Fruit fly (Drosophila melanogaster) whole organism, embryonic: ENCODE data around the gene MED21.
A peak's percentile ranks its signal among the peaks of the same experiment; 100 is the strongest.

Source experiments
- Antp ChIP-seq: fragments of 200-800 bp; sonication (Bioruptor generic); optimal IDR thresholded peaks from 3 replicates; lab custom pipeline; 2016; ENCODE audit warnings: missing biosample characterization, missing genetic modification characterization
- CG10565 ChIP-seq: fragments of 200-800 bp; sonication (Bioruptor generic); optimal IDR thresholded peaks from 3 replicates; lab custom pipeline; 2016; ENCODE audit warnings: missing biosample characterization, mild to moderate bottlenecking, missing genetic modification characterization
- CG11560 ChIP-seq: fragments of 200-800 bp; sonication (Bioruptor generic); IDR thresholded peaks from 3 replicates; pipeline ENCODE4 v1.3.6; 2022; ENCODE audit warnings: missing biosample characterization, missing genetic modification characterization
- CG11723 ChIP-seq: fragments of 200-800 bp; sonication (Bioruptor generic); optimal IDR thresholded peaks from 2 replicates; lab custom pipeline; 2017; ENCODE audit warnings: missing biosample characterization, mild to moderate bottlenecking, missing genetic modification characterization
- CG13624 ChIP-seq: fragments of 200-800 bp; sonication (Bioruptor generic); optimal IDR thresholded peaks from 2 replicates; lab custom pipeline; 2016; ENCODE audit warnings: missing biosample characterization, missing genetic modification characterization
- CG15269 ChIP-seq: fragments of 200-800 bp; sonication (Bioruptor generic); optimal IDR thresholded peaks from 2 replicates; lab custom pipeline; 2018; ENCODE audit warnings: missing biosample characterization, mild to moderate bottlenecking, missing genetic modification characterization, moderate library complexity
- CG15479 ChIP-seq: fragments of 200-800 bp; sonication (Bioruptor generic); optimal IDR thresholded peaks from 3 replicates; lab custom pipeline; 2019; ENCODE audit warnings: missing biosample characterization, mild to moderate bottlenecking, missing genetic modification characterization, moderate library complexity
- CG15696 ChIP-seq: fragments of 200-800 bp; sonication (Bioruptor generic); optimal IDR thresholded peaks from 2 replicates; lab custom pipeline; 2019; ENCODE audit warnings: missing biosample characterization, mild to moderate bottlenecking, missing genetic modification characterization, moderate library complexity
- CG17829 ChIP-seq: fragments of 200-800 bp; optimal IDR thresholded peaks from 2 replicates; lab custom pipeline; 2019; ENCODE audit warnings: missing biosample characterization, mild to moderate bottlenecking, missing genetic modification characterization, moderate library complexity
- CG2120 ChIP-seq: fragments of 200-800 bp; sonication (Bioruptor generic); optimal IDR thresholded peaks from 3 replicates; lab custom pipeline; 2016; ENCODE audit warnings: missing biosample characterization, missing genetic modification characterization
- CG2202 ChIP-seq: fragments of 200-800 bp; sonication (Bioruptor generic); optimal IDR thresholded peaks from 2 replicates; lab custom pipeline; 2018; ENCODE audit warnings: missing biosample characterization, mild to moderate bottlenecking, missing genetic modification characterization
- CG2678 ChIP-seq: fragments of 200-800 bp; sonication (Bioruptor generic); optimal IDR thresholded peaks from 3 replicates; lab custom pipeline; 2019; ENCODE audit warnings: missing biosample characterization, mild to moderate bottlenecking, missing genetic modification characterization, moderate library complexity
- CG3065 ChIP-seq: fragments of 200-800 bp; sonication (Bioruptor generic); optimal IDR thresholded peaks from 2 replicates; lab custom pipeline; 2016; ENCODE audit warnings: missing biosample characterization, missing genetic modification characterization
- CG31441 ChIP-seq: fragments of 200-800 bp; sonication (Bioruptor generic); IDR thresholded peaks from 2 replicates; pipeline ENCODE4 v1.3.6; 2022; ENCODE audit warnings: missing biosample characterization, missing genetic modification characterization
- CG33557 ChIP-seq: fragments of 200-800 bp; sonication (Bioruptor generic); optimal IDR thresholded peaks from 2 replicates; lab custom pipeline; 2019; ENCODE audit warnings: missing biosample characterization, mild to moderate bottlenecking, missing genetic modification characterization, moderate library complexity
- CG3726 ChIP-seq: fragments of 200-800 bp; sonication (Bioruptor generic); IDR thresholded peaks from 3 replicates; pipeline ENCODE4, ENCODE4 v1.3.6; 2022; ENCODE audit warnings: missing biosample characterization, missing genetic modification characterization
- CG42726 ChIP-seq: fragments of 200-800 bp; sonication (Bioruptor generic); IDR thresholded peaks from 2 replicates; pipeline ENCODE4 v1.3.6; 2022; ENCODE audit warnings: missing biosample characterization, missing genetic modification characterization; ENCODE audit not compliant: partially characterized antibody
- CG4730 ChIP-seq: fragments of 200-800 bp; sonication (Bioruptor generic); IDR thresholded peaks from 2 replicates; pipeline ENCODE4 v1.3.6; 2022; ENCODE audit warnings: missing biosample characterization, missing genetic modification characterization
- CG6254 ChIP-seq: fragments of 200-800 bp; sonication (Bioruptor generic); optimal IDR thresholded peaks from 3 replicates; lab custom pipeline; 2017; ENCODE audit warnings: mild to moderate bottlenecking, missing biosample characterization, missing genetic modification reagents, missing genetic modification characterization
- CG8089 ChIP-seq: fragments of 200-800 bp; sonication (Bioruptor generic); optimal IDR thresholded peaks from 3 replicates; lab custom pipeline; 2016; ENCODE audit warnings: missing biosample characterization, missing genetic modification characterization
- CG8765 ChIP-seq: fragments of 200-800 bp; sonication (Bioruptor generic); IDR thresholded peaks from 2 replicates; pipeline ENCODE4 v1.3.6; 2022; ENCODE audit warnings: missing biosample characterization, missing genetic modification characterization
- CrebB ChIP-seq: fragments of 200-800 bp; sonication (Bioruptor generic); optimal IDR thresholded peaks from 3 replicates; lab custom pipeline; 2018; ENCODE audit warnings: missing biosample characterization, mild to moderate bottlenecking, missing genetic modification characterization
- Dip2 ChIP-seq: fragments of 200-800 bp; sonication (Bioruptor generic); IDR thresholded peaks from 2 replicates; pipeline ENCODE4 v1.3.6; 2022; ENCODE audit warnings: missing biosample characterization, missing genetic modification characterization
- Ets97D ChIP-seq: fragments of 200-800 bp; sonication (Bioruptor generic); optimal IDR thresholded peaks from 3 replicates; lab custom pipeline; 2016; ENCODE audit warnings: missing biosample characterization, missing genetic modification characterization
- Lpt ChIP-seq: fragments of >200 bp; optimal IDR thresholded peaks from 2 replicates; lab custom pipeline; 2018; ENCODE audit warnings: missing biosample characterization, missing genetic modification characterization
- MESR4 ChIP-seq: fragments of 200-800 bp; sonication (Bioruptor generic); optimal IDR thresholded peaks from 2 replicates; lab custom pipeline; 2018; ENCODE audit warnings: missing biosample characterization, mild to moderate bottlenecking, missing genetic modification characterization, moderate library complexity
- MTF-1 ChIP-seq: fragments of 200-800 bp; sonication (Bioruptor generic); optimal IDR thresholded peaks from 2 replicates; lab custom pipeline; 2018; ENCODE audit warnings: missing biosample characterization, mild to moderate bottlenecking, missing genetic modification characterization, borderline replicate concordance
- Max ChIP-seq: fragments of 200-800 bp; sonication (Bioruptor generic); optimal IDR thresholded peaks from 2 replicates; lab custom pipeline; 2016; ENCODE audit warnings: missing biosample characterization, mild to moderate bottlenecking, missing genetic modification characterization
- Med ChIP-seq: fragments of 200-800 bp; sonication (Bioruptor generic); peaks from one replicate; lab custom pipeline; 2016; ENCODE audit warnings: missing biosample characterization, missing genetic modification characterization, mild to moderate bottlenecking, inconsistent platforms, moderate library complexity
- Meics ChIP-seq: fragments of 200-800 bp; sonication (Bioruptor generic); optimal IDR thresholded peaks from 2 replicates; lab custom pipeline; 2017; ENCODE audit warnings: missing biosample characterization, mild to moderate bottlenecking, missing genetic modification characterization
- Myb ChIP-seq: fragments of 200-800 bp; sonication (Bioruptor generic); optimal IDR thresholded peaks from 2 replicates; lab custom pipeline; 2016; ENCODE audit warnings: missing biosample characterization, missing genetic modification characterization
- NC2α ChIP-seq: fragments of 200-800 bp; sonication (Bioruptor generic); optimal IDR thresholded peaks from 2 replicates; lab custom pipeline; 2016; ENCODE audit warnings: missing biosample characterization, missing genetic modification characterization
- NC2β ChIP-seq: fragments of 200-800 bp; sonication (Bioruptor generic); optimal IDR thresholded peaks from 2 replicates; lab custom pipeline; 2016; ENCODE audit warnings: missing biosample characterization, missing genetic modification characterization
- NFAT ChIP-seq: fragments of 200-800 bp; sonication (Bioruptor generic); IDR thresholded peaks from 2 replicates; pipeline ENCODE4 v1.3.6; 2022; ENCODE audit warnings: missing biosample characterization, missing genetic modification characterization
- Nf-YA ChIP-seq: fragments of 200-800 bp; sonication (Bioruptor generic); IDR thresholded peaks from 2 replicates; pipeline ENCODE4 v1.3.6; 2022; ENCODE audit warnings: missing biosample characterization, missing genetic modification characterization
- Sox102F ChIP-seq: fragments of 200-800 bp; sonication (Bioruptor generic); optimal IDR thresholded peaks from 2 replicates; lab custom pipeline; 2018; ENCODE audit warnings: missing biosample characterization, mild to moderate bottlenecking, missing genetic modification characterization, moderate library complexity
- crol ChIP-seq: fragments of 200-800 bp; sonication (Bioruptor generic); IDR thresholded peaks from 2 replicates; pipeline ENCODE4 v1.3.6; 2022; ENCODE audit warnings: missing biosample characterization, missing genetic modification characterization
- crp ChIP-seq, 2 experiments: fragments of 200-800 bp; sonication (Bioruptor generic); optimal IDR thresholded peaks; 2 replicates in 1 of 2; 3 replicates in 1 of 2; lab custom pipeline; 2017; ENCODE audit warnings: missing biosample characterization in 2 of 2, missing genetic modification characterization in 2 of 2, mild to moderate bottlenecking in 1 of 2, moderate library complexity in 1 of 2
- da ChIP-seq: fragments of 200-800 bp; sonication (Bioruptor generic); optimal IDR thresholded peaks from 2 replicates; lab custom pipeline; 2016; ENCODE audit warnings: missing biosample characterization, missing genetic modification characterization
- dan ChIP-seq: fragments of 200-800 bp; sonication (Bioruptor generic); IDR thresholded peaks from 2 replicates; pipeline ENCODE4 v1.3.6; 2022; ENCODE audit warnings: missing biosample characterization, missing genetic modification characterization
- dimm ChIP-seq: fragments of 200-800 bp; sonication (Bioruptor generic); IDR thresholded peaks from 2 replicates; pipeline ENCODE4 v1.3.6; 2022; ENCODE audit warnings: missing biosample characterization, missing genetic modification characterization
- disco-r ChIP-seq: fragments of 200-800 bp; sonication (Bioruptor generic); optimal IDR thresholded peaks from 2 replicates; lab custom pipeline; 2016; ENCODE audit warnings: missing biosample characterization, missing genetic modification characterization
- exex ChIP-seq: fragments of 200-800 bp; sonication (Bioruptor generic); optimal IDR thresholded peaks from 4 replicates; lab custom pipeline; 2018; ENCODE audit warnings: missing biosample characterization, mild to moderate bottlenecking, missing genetic modification characterization, moderate library complexity
- fu2 ChIP-seq: fragments of 200-800 bp; sonication (Bioruptor generic); optimal IDR thresholded peaks from 2 replicates; lab custom pipeline; 2016; ENCODE audit warnings: missing biosample characterization, missing genetic modification characterization
- gem ChIP-seq: fragments of 200-800 bp; sonication (Bioruptor generic); optimal IDR thresholded peaks from 2 replicates; lab custom pipeline; 2019; ENCODE audit warnings: missing biosample characterization, mild to moderate bottlenecking, missing genetic modification characterization, moderate library complexity
- pnt ChIP-seq: fragments of 200-800 bp; sonication (Bioruptor generic); optimal IDR thresholded peaks from 3 replicates; lab custom pipeline; 2016; ENCODE audit warnings: missing biosample characterization, missing genetic modification characterization
- row ChIP-seq: fragments of 200-800 bp; sonication (Bioruptor generic); IDR thresholded peaks from 3 replicates; pipeline ENCODE4 v1.3.6; 2022; ENCODE audit warnings: missing biosample characterization, missing genetic modification characterization
- salm ChIP-seq: fragments of 200-800 bp; sonication (Bioruptor generic); optimal IDR thresholded peaks from 2 replicates; lab custom pipeline; 2018; ENCODE audit warnings: missing biosample characterization, mild to moderate bottlenecking, missing genetic modification characterization
- shn ChIP-seq: fragments of 200-800 bp; sonication (Bioruptor generic); optimal IDR thresholded peaks from 3 replicates; lab custom pipeline; 2016; ENCODE audit warnings: missing biosample characterization, missing genetic modification characterization
- sisA ChIP-seq: fragments of 200-800 bp; sonication (Bioruptor generic); IDR thresholded peaks from 2 replicates; pipeline ENCODE4 v1.3.6; 2022; ENCODE audit warnings: missing biosample characterization, missing genetic modification characterization
- tap ChIP-seq: fragments of 200-800 bp; optimal IDR thresholded peaks from 3 replicates; lab custom pipeline; 2019; ENCODE audit warnings: missing biosample characterization, mild to moderate bottlenecking, missing genetic modification characterization, moderate library complexity
- toy ChIP-seq: fragments of 200-800 bp; sonication (Bioruptor generic); IDR thresholded peaks from 2 replicates; pipeline ENCODE4 v1.3.6; 2022; ENCODE audit warnings: missing biosample characterization, missing genetic modification characterization
- zf30C ChIP-seq: fragments of 200-800 bp; sonication (Bioruptor generic); optimal IDR thresholded peaks from 3 replicates; lab custom pipeline; 2018; ENCODE audit warnings: missing biosample characterization, mild to moderate bottlenecking, missing genetic modification characterization

Gene MED21

DNA sequence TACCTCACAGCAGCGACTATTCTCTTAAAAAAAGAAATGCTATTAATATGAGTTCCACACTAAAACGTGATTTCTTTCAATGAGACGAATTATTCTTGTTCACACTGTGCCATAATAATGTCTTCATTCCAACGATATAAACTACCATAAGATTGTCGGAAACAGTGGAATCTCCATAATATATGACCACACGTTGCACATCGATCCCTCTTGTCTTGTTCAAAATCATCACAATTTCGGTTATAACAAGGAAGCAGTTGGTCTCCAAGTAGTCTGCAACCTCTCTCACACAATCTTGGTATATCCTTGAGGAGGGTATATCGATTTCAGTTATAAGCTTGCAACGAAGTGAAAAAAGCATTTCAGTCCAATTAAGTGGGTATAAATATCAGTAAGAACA, at the start of gene MED21 (continued):
- TF ChIP-seq Myb (GFP tag; lab: Kevin White, UChicago) (peak; percentile 5), shn (GFP tag; lab: Kevin White, UChicago) (no peak), CG6254 (no peak), CG11560 (tag; lab: Robert Waterston, UW) (no peak), salm (tag; lab: Kevin White, UChicago) (no peak), NC2β (GFP tag; lab: Kevin White, UChicago) (no peak), Dip2 (GFP tag; lab: Robert Waterston, UW) (no peak), Med (no peak), tap (tag; lab: Kevin White, UChicago) (no peak), CG15479 (GFP tag; lab: Kevin White, UChicago) (no peak), fu2 (GFP tag; lab: Kevin White, UChicago) (no peak), row (GFP tag; lab: Robert Waterston, UW) (peak; percentile 92), Max (GFP tag; lab: Kevin White, UChicago) (no peak), CG15696 (tag; lab: Kevin White, UChicago) (peak; percentile 38), MESR4 (GFP tag; lab: Kevin White, UChicago) (no peak), CrebB (tag; lab: Kevin White, UChicago) (no peak), MTF-1 (GFP tag; lab: Kevin White, UChicago) (no peak), CG3726 (GFP tag; lab: Robert Waterston, UW) (no peak), toy (GFP tag; lab: Robert Waterston, UW) (no peak), zf30C (no peak), CG33557 (GFP tag; lab: Kevin White, UChicago) (no peak), CG8089 (peak; percentile 77), CG17829 (tag; lab: Kevin White, UChicago) (peak; percentile 13), da (GFP tag; lab: Kevin White, UChicago) (no peak), Ets97D (GFP tag; lab: Kevin White, UChicago) (peak; percentile 59), NFAT (GFP tag; lab: Robert Waterston, UW) (no peak), disco-r (GFP tag; lab: Kevin White, UChicago) (no peak), CG2202 (no peak), CG31441 (GFP tag; lab: Robert Waterston, UW) (no peak; the same call in 1 of the 2 replicates), NC2α (GFP tag; lab: Kevin White, UChicago) (no peak), CG11723 (GFP tag; lab: Kevin White, UChicago) (peak; percentile 99), pnt (no peak), sisA (no peak), Antp (GFP tag; lab: Kevin White, UChicago) (no peak), CG42726 (GFP tag; lab: Robert Waterston, UW) (no peak), CG2678 (tag; lab: Kevin White, UChicago) (no peak), dimm (GFP tag; lab: Robert Waterston, UW) (no peak), dan (no peak), exex (tag; lab: Kevin White, UChicago) (no peak), crp (GFP tag; optimal IDR thresholded peaks at IDR 0.05; lab: Kevin White, UChicago) (no peak), CG4730 (GFP tag; lab: Robert Waterston, UW) (no peak), CG2120 (no peak), CG15269 (tag; lab: Kevin White, UChicago) (no peak), CG8765 (no peak), Lpt (GFP tag; lab: Kevin White, UChicago) (no peak), Meics (GFP tag; lab: Kevin White, UChicago) (no peak), CG10565 (GFP tag; lab: Kevin White, UChicago) (no peak), gem (tag; lab: Kevin White, UChicago) (peak; percentile 42), Sox102F (no peak), CG3065 (GFP tag; lab: Kevin White, UChicago) (no peak), Nf-YA (GFP tag; lab: Robert Waterston, UW) (no peak), crol (GFP tag; lab: Robert Waterston, UW) (no peak), CG13624 (GFP tag; lab: Kevin White, UChicago) (no peak)
